Fruit fly (Drosophila melanogaster) S2 (cell line): ENCODE data around the gene CG43645.

ENCODE experiments used
- CG8478 ChIP-seq: fragments of >200 bp; optimal IDR thresholded peaks from 2 replicates; lab custom pipeline; 2018
- CTCF ChIP-seq, 2 experiments: fragments of >200 bp; optimal IDR thresholded peaks; 2 replicates each; lab custom pipeline; 2018

dm6 chr2L:17448435-17448834 lies 37.1 kb upstream of the CG43645 start:
- TF ChIP-seq CTCF (optimal IDR thresholded peaks at IDR 0.05; lab: Kevin White, UChicago) (no peak), CG8478 (lab: Kevin White, UChicago) (no peak)
